Fruit fly (Drosophila melanogaster) whole organism, embryonic: Measurements from ENCODE around the gene Nthl1.

Experiments
- NFAT ChIP-seq: fragments of 200-800 bp; sonication (Bioruptor generic); IDR thresholded peaks from 2 replicates; pipeline ENCODE4 v1.3.6; 2022; ENCODE audit warnings: missing biosample characterization, missing genetic modification characterization
- Optix ChIP-seq: fragments of 200-800 bp; sonication (Bioruptor generic); IDR thresholded peaks from 3 replicates; pipeline ENCODE4 v1.3.6; 2022; ENCODE audit warnings: missing biosample characterization, missing genetic modification characterization
- bcd ChIP-seq: fragments of 200-800 bp; sonication (Bioruptor generic); optimal IDR thresholded peaks from 2 replicates; lab custom pipeline; 2017; ENCODE audit warnings: missing biosample characterization, mild to moderate bottlenecking, missing genetic modification characterization
- ftz-f1 ChIP-seq: fragments of 200-800 bp; sonication (Bioruptor generic); optimal IDR thresholded peaks from 2 replicates; lab custom pipeline; 2016; ENCODE audit warnings: missing biosample characterization, missing genetic modification characterization
- psq ChIP-seq: fragments of 200-800 bp; sonication (Bioruptor generic); optimal IDR thresholded peaks from 2 replicates; lab custom pipeline; 2017; ENCODE audit warnings: missing biosample characterization, missing genetic modification characterization

dm6 chr2L:20936420-20936819 lies 8.8 kb upstream of the Nthl1 start:
- TF ChIP-seq ftz-f1 (GFP tag; lab: Kevin White, UChicago) (no peak), NFAT (GFP tag; lab: Robert Waterston, UW) (no peak), psq (no peak), bcd (GFP tag; lab: Kevin White, UChicago) (no peak), Optix (GFP tag; lab: Robert Waterston, UW) (no peak)
